Worm (Caenorhabditis elegans) whole organism, L3 larva: ENCODE data around the gene F58D12.1.

Experiments
- R02D3.7 ChIP-seq: fragments of 150-350 bp; optimal IDR thresholded peaks from 2 replicates; lab custom pipeline; 2014; ENCODE audit warnings: missing biosample characterization, missing genetic modification characterization
- ZK546.5 ChIP-seq: sonication (generic microtip); optimal IDR thresholded peaks from 2 replicates; lab custom pipeline; 2017; ENCODE audit warnings: missing biosample characterization, missing genetic modification characterization
- ama-1 ChIP-seq: fragments of 150-350 bp; optimal IDR thresholded peaks from 2 replicates; lab custom pipeline; 2018
- ceh-82 ChIP-seq: fragments of 150-350 bp; optimal IDR thresholded peaks from 2 replicates; lab custom pipeline; 2014; ENCODE audit warnings: missing biosample characterization, missing genetic modification characterization
- ceh-9 ChIP-seq: sonication (generic microtip); optimal IDR thresholded peaks from 2 replicates; lab custom pipeline; 2018; ENCODE audit warnings: missing biosample characterization, missing genetic modification characterization
- egl-27 ChIP-seq: sonication (generic microtip); optimal IDR thresholded peaks from 4 replicates; lab custom pipeline; 2017; ENCODE audit warnings: missing biosample characterization, missing genetic modification reagents, missing genetic modification characterization
- egl-5 ChIP-seq: fragments of 150-350 bp; optimal IDR thresholded peaks from 2 replicates; lab custom pipeline; 2017; ENCODE audit warnings: missing biosample characterization, missing genetic modification reagents, missing genetic modification characterization, inconsistent platforms
- elt-3 ChIP-seq, 3 experiments: fragments of 150-350 bp in 1 of 3; sonication (generic microtip) in 2 of 3; optimal IDR thresholded peaks; 2 replicates in 2 of 3; 4 replicates in 1 of 3; lab custom pipeline; 2014 to 2017; ENCODE audit warnings: missing biosample characterization in 3 of 3, missing genetic modification characterization in 3 of 3
- eor-1 ChIP-seq, 2 experiments: fragments of 150-350 bp; optimal IDR thresholded peaks; 2 replicates each; lab custom pipeline; 2014 to 2018; ENCODE audit warnings: missing biosample characterization in 2 of 2, missing genetic modification characterization in 2 of 2
- fkh-10 ChIP-seq: sonication (generic microtip); optimal IDR thresholded peaks from 2 replicates; lab custom pipeline; 2017; ENCODE audit warnings: missing biosample characterization, missing genetic modification reagents, missing genetic modification characterization
- fos-1 ChIP-seq: fragments of 150-350 bp; optimal IDR thresholded peaks from 2 replicates; lab custom pipeline; 2014; ENCODE audit warnings: missing biosample characterization, missing genetic modification characterization
- jun-1 ChIP-seq: fragments of 150-350 bp; optimal IDR thresholded peaks from 2 replicates; lab custom pipeline; 2014; ENCODE audit warnings: missing biosample characterization, missing genetic modification reagents, missing genetic modification characterization
- lin-39 ChIP-seq: fragments of 150-350 bp; optimal IDR thresholded peaks from 2 replicates; lab custom pipeline; 2018; ENCODE audit warnings: missing biosample characterization, missing genetic modification reagents, missing genetic modification characterization
- mdl-1 ChIP-seq: fragments of 150-350 bp; optimal IDR thresholded peaks from 2 replicates; lab custom pipeline; 2014; ENCODE audit warnings: missing biosample characterization, missing genetic modification characterization
- mml-1 ChIP-seq: fragments of 150-350 bp; sonication (generic microtip); optimal IDR thresholded peaks from 3 replicates; lab custom pipeline; 2014; ENCODE audit warnings: missing biosample characterization, missing genetic modification characterization
- nfya-1 ChIP-seq: sonication (generic microtip); optimal IDR thresholded peaks from 2 replicates; lab custom pipeline; 2017; ENCODE audit warnings: missing genetic modification characterization, mild to moderate bottlenecking, missing compliant biosample characterization, antibody characterized with exemption, moderate library complexity; ENCODE audit not compliant: insufficient read depth
- nhr-11 ChIP-seq: fragments of 150-350 bp; optimal IDR thresholded peaks from 2 replicates; lab custom pipeline; 2014; ENCODE audit warnings: missing biosample characterization, missing genetic modification characterization
- nhr-12 ChIP-seq: fragments of 150-350 bp; optimal IDR thresholded peaks from 2 replicates; lab custom pipeline; 2014; ENCODE audit warnings: missing biosample characterization, missing genetic modification characterization
- nhr-23 ChIP-seq: fragments of 150-350 bp; optimal IDR thresholded peaks from 2 replicates; lab custom pipeline; 2014; ENCODE audit warnings: missing biosample characterization, missing genetic modification reagents, missing genetic modification characterization
- nhr-237 ChIP-seq: fragments of 150-350 bp; optimal IDR thresholded peaks from 2 replicates; lab custom pipeline; 2014; ENCODE audit warnings: missing biosample characterization, missing genetic modification characterization
- nhr-25 ChIP-seq: sonication (generic microtip); optimal IDR thresholded peaks from 2 replicates; lab custom pipeline; 2017; ENCODE audit warnings: missing biosample characterization, missing genetic modification characterization
- nhr-43 ChIP-seq: sonication (generic microtip); optimal IDR thresholded peaks from 2 replicates; lab custom pipeline; 2016; ENCODE audit warnings: mild to moderate bottlenecking, missing genetic modification characterization, missing compliant biosample characterization; ENCODE audit not compliant: poor library complexity, severe bottlenecking
- nhr-76 ChIP-seq: fragments of 150-350 bp; sonication (generic microtip); optimal IDR thresholded peaks from 5 replicates; lab custom pipeline; 2014; ENCODE audit warnings: missing biosample characterization, missing genetic modification characterization
- nhr-77 ChIP-seq: fragments of 150-350 bp; optimal IDR thresholded peaks from 2 replicates; lab custom pipeline; 2014; ENCODE audit warnings: missing biosample characterization, missing genetic modification characterization
- pha-4 ChIP-seq: fragments of 150-350 bp; optimal IDR thresholded peaks from 2 replicates; lab custom pipeline; 2014; ENCODE audit warnings: missing biosample characterization, missing genetic modification reagents, missing genetic modification characterization
- pqm-1 ChIP-seq: fragments of 150-350 bp; optimal IDR thresholded peaks from 2 replicates; lab custom pipeline; 2017; ENCODE audit warnings: missing biosample characterization, missing genetic modification characterization, inconsistent platforms
- sea-2 ChIP-seq: fragments of 150-350 bp; sonication (generic microtip); optimal IDR thresholded peaks from 4 replicates; lab custom pipeline; 2014; ENCODE audit warnings: missing biosample characterization, missing genetic modification reagents, missing genetic modification characterization
- skn-1 ChIP-seq: fragments of 150-350 bp; optimal IDR thresholded peaks from 2 replicates; lab custom pipeline; 2014; ENCODE audit warnings: missing biosample characterization, missing genetic modification characterization
- unc-62 ChIP-seq: fragments of 150-350 bp; sonication (generic microtip); optimal IDR thresholded peaks from 4 replicates; lab custom pipeline; 2014; ENCODE audit warnings: missing biosample characterization, missing genetic modification reagents, missing genetic modification characterization
- zag-1 ChIP-seq: fragments of 150-350 bp; optimal IDR thresholded peaks from 2 replicates; lab custom pipeline; 2014; ENCODE audit warnings: missing biosample characterization, missing genetic modification characterization
- ztf-11 ChIP-seq: fragments of 150-350 bp; optimal IDR thresholded peaks from 2 replicates; lab custom pipeline; 2014; ENCODE audit warnings: missing biosample characterization, missing genetic modification characterization
- ztf-4 ChIP-seq: fragments of 150-350 bp; optimal IDR thresholded peaks from 2 replicates; lab custom pipeline; 2014; ENCODE audit warnings: missing biosample characterization, missing genetic modification characterization

F58D12.1 gene

ce11 chrV:14093805-14094204 lies 44.4 kb downstream of the F58D12.1 start, which contains the start of gene D1086.8:
Gene D1086.8, plus strand, starts transcription at chrV:14094105.
- TF ChIP-seq mdl-1 (tag; lab: Kevin White, UChicago) (no peak), nfya-1 (tag; lab: Kevin White, UChicago) (peak; percentile 8), egl-5 (peak; percentile 44)

- TF ChIP-seq fos-1 (tag; lab: Kevin White, UChicago) (no peak), nhr-23 (tag; lab: Kevin White, UChicago) (no peak), skn-1 (no peak), mml-1 (no peak), R02D3.7 (tag; lab: Kevin White, UChicago) (no peak)
- TF ChIP-seq, all 47 proteins: peak for 0
These were observed 45.2 kb downstream of the F58D12.1 start for ce11 chrV:14094546-14094945.

- TF ChIP-seq nhr-25 (tag; lab: Kevin White, UChicago): peak; percentile 56
- no peak for TF ChIP-seq nhr-11 (tag; lab: Kevin White, UChicago)
- no peak for TF ChIP-seq fkh-10 (GFP tag; lab: Kevin White, UChicago)
- peak; percentile 32 for TF ChIP-seq nhr-43 (tag; lab: Kevin White, UChicago)
- no peak for TF ChIP-seq jun-1 (tag; lab: Kevin White, UChicago)
- TF ChIP-seq nhr-23 (tag; lab: Kevin White, UChicago): peak; percentile 78
- no peak for TF ChIP-seq nhr-77 (tag; lab: Kevin White, UChicago)
- no peak for TF ChIP-seq ceh-82 (tag; lab: Kevin White, UChicago)
- TF ChIP-seq nhr-76 (tag; lab: Kevin White, UChicago): no peak
These were observed 45.6 kb downstream of the F58D12.1 start for ce11 chrV:14094953-14095352.

ce11 chrV:14097358-14097757 lies 48.0 kb downstream of the F58D12.1 start:
- TF ChIP-seq unc-62 (GFP tag; lab: Kevin White, UChicago): no peak
- TF ChIP-seq nhr-12 (tag; lab: Kevin White, UChicago): no peak
- no peak for TF ChIP-seq egl-5
- no peak for TF ChIP-seq nhr-237
- no peak for TF ChIP-seq pqm-1 (tag; lab: Kevin White, UChicago)
- TF ChIP-seq sea-2 (GFP tag; lab: Kevin White, UChicago): no peak
- no peak for TF ChIP-seq R02D3.7 (tag; lab: Kevin White, UChicago)
- no peak for TF ChIP-seq pha-4
- TF ChIP-seq ama-1 (lab: Kevin White, UChicago): no peak
- no peak for TF ChIP-seq zag-1 (tag; lab: Kevin White, UChicago)
- TF ChIP-seq fos-1 (tag; lab: Kevin White, UChicago): no peak
- TF ChIP-seq elt-3 (tag; optimal IDR thresholded peaks at IDR 0.05; lab: Kevin White, UChicago): no peak
- TF ChIP-seq ztf-4: no peak
- no peak for TF ChIP-seq ztf-11 (tag; lab: Kevin White, UChicago)
- no peak for TF ChIP-seq lin-39 (tag; lab: Kevin White, UChicago)
- no peak for TF ChIP-seq nhr-25 (tag; lab: Kevin White, UChicago)
- TF ChIP-seq egl-27 (tag; lab: Kevin White, UChicago): no peak
- no peak for TF ChIP-seq ceh-9 (tag; lab: Kevin White, UChicago)
- no peak for TF ChIP-seq ZK546.5 (tag; lab: Kevin White, UChicago)

ce11 chrV:14098519-14098918 lies 49.1 kb downstream of the F58D12.1 start, which contains the start of the genes D1086.2 and D1086.1:
Gene D1086.2, minus strand, starts transcription at chrV:14098668.
Gene D1086.1, plus strand, starts transcription at chrV:14098858.
- TF ChIP-seq nfya-1 (tag; lab: Kevin White, UChicago) (no peak), fkh-10 (GFP tag; lab: Kevin White, UChicago) (no peak), R02D3.7 (tag; lab: Kevin White, UChicago) (no peak), eor-1 (tag; optimal IDR thresholded peaks at IDR 0.05; lab: Kevin White, UChicago) (no peak), ztf-4 (no peak), fos-1 (tag; lab: Kevin White, UChicago) (no peak), nhr-77 (tag; lab: Kevin White, UChicago) (no peak), ZK546.5 (tag; lab: Kevin White, UChicago) (no peak)

ce11 chrV:14100886-14101285 lies 51.5 kb downstream of the F58D12.1 start, which contains the start of gene D1086.12:
Gene D1086.12, plus strand, starts transcription at chrV:14101186.
- peak; percentile 24 for TF ChIP-seq nfya-1 (tag; lab: Kevin White, UChicago)
- no peak for TF ChIP-seq nhr-237
